Worm (Caenorhabditis elegans) whole organism, L3 larva: ENCODE results near the gene T26C12.2.

Experiments
- ceh-16 ChIP-seq: sonication (generic microtip); optimal IDR thresholded peaks from 2 replicates; lab custom pipeline; 2017; ENCODE audit warnings: missing biosample characterization, missing genetic modification characterization
- ceh-28 ChIP-seq: fragments of 150-350 bp; optimal IDR thresholded peaks from 2 replicates; lab custom pipeline; 2014; ENCODE audit warnings: missing biosample characterization, missing genetic modification reagents, missing genetic modification characterization
- ceh-82 ChIP-seq: fragments of 150-350 bp; optimal IDR thresholded peaks from 2 replicates; lab custom pipeline; 2014; ENCODE audit warnings: missing biosample characterization, missing genetic modification characterization
- ceh-9 ChIP-seq: sonication (generic microtip); optimal IDR thresholded peaks from 2 replicates; lab custom pipeline; 2018; ENCODE audit warnings: missing biosample characterization, missing genetic modification characterization
- daf-12 ChIP-seq: fragments of 150-350 bp; optimal IDR thresholded peaks from 2 replicates; lab custom pipeline; 2014; ENCODE audit warnings: missing biosample characterization, missing genetic modification reagents, missing genetic modification characterization
- egl-5 ChIP-seq: fragments of 150-350 bp; optimal IDR thresholded peaks from 2 replicates; lab custom pipeline; 2017; ENCODE audit warnings: missing biosample characterization, missing genetic modification reagents, missing genetic modification characterization, inconsistent platforms
- elt-1 ChIP-seq: fragments of 150-350 bp; optimal IDR thresholded peaks from 2 replicates; lab custom pipeline; 2014; ENCODE audit warnings: missing biosample characterization, missing genetic modification characterization
- elt-2 ChIP-seq: sonication (generic microtip); optimal IDR thresholded peaks from 2 replicates; lab custom pipeline; 2016; ENCODE audit warnings: missing genetic modification reagents, mild to moderate bottlenecking, missing genetic modification characterization, missing compliant biosample characterization
- elt-3 ChIP-seq, 3 experiments: fragments of 150-350 bp in 1 of 3; sonication (generic microtip) in 2 of 3; optimal IDR thresholded peaks; 2 replicates in 2 of 3; 4 replicates in 1 of 3; lab custom pipeline; 2014 to 2017; ENCODE audit warnings: missing biosample characterization in 3 of 3, missing genetic modification characterization in 3 of 3
- eor-1 ChIP-seq, 2 experiments: fragments of 150-350 bp; optimal IDR thresholded peaks; 2 replicates each; lab custom pipeline; 2014 to 2018; ENCODE audit warnings: missing biosample characterization in 2 of 2, missing genetic modification characterization in 2 of 2
- fkh-10 ChIP-seq: sonication (generic microtip); optimal IDR thresholded peaks from 2 replicates; lab custom pipeline; 2017; ENCODE audit warnings: missing biosample characterization, missing genetic modification reagents, missing genetic modification characterization
- fkh-2 ChIP-seq: fragments of 150-350 bp; optimal IDR thresholded peaks from 2 replicates; lab custom pipeline; 2014; ENCODE audit warnings: missing biosample characterization, missing genetic modification reagents, missing genetic modification characterization
- fos-1 ChIP-seq: fragments of 150-350 bp; optimal IDR thresholded peaks from 2 replicates; lab custom pipeline; 2014; ENCODE audit warnings: missing biosample characterization, missing genetic modification characterization
- hmg-11 ChIP-seq: sonication (generic microtip); optimal IDR thresholded peaks from 2 replicates; lab custom pipeline; 2016; ENCODE audit warnings: missing genetic modification characterization, missing compliant biosample characterization
- jun-1 ChIP-seq: fragments of 150-350 bp; optimal IDR thresholded peaks from 2 replicates; lab custom pipeline; 2014; ENCODE audit warnings: missing biosample characterization, missing genetic modification reagents, missing genetic modification characterization
- lin-15B ChIP-seq: fragments of 150-350 bp; optimal IDR thresholded peaks from 2 replicates; lab custom pipeline; 2014; ENCODE audit warnings: missing biosample characterization, missing genetic modification characterization
- lin-39 ChIP-seq: fragments of 150-350 bp; optimal IDR thresholded peaks from 2 replicates; lab custom pipeline; 2018; ENCODE audit warnings: missing biosample characterization, missing genetic modification reagents, missing genetic modification characterization
- mdl-1 ChIP-seq: fragments of 150-350 bp; optimal IDR thresholded peaks from 2 replicates; lab custom pipeline; 2014; ENCODE audit warnings: missing biosample characterization, missing genetic modification characterization
- nfya-1 ChIP-seq: sonication (generic microtip); optimal IDR thresholded peaks from 2 replicates; lab custom pipeline; 2017; ENCODE audit warnings: missing genetic modification characterization, mild to moderate bottlenecking, missing compliant biosample characterization, antibody characterized with exemption, moderate library complexity; ENCODE audit not compliant: insufficient read depth
- nhr-11 ChIP-seq: fragments of 150-350 bp; optimal IDR thresholded peaks from 2 replicates; lab custom pipeline; 2014; ENCODE audit warnings: missing biosample characterization, missing genetic modification characterization
- nhr-23 ChIP-seq: fragments of 150-350 bp; optimal IDR thresholded peaks from 2 replicates; lab custom pipeline; 2014; ENCODE audit warnings: missing biosample characterization, missing genetic modification reagents, missing genetic modification characterization
- nhr-237 ChIP-seq: fragments of 150-350 bp; optimal IDR thresholded peaks from 2 replicates; lab custom pipeline; 2014; ENCODE audit warnings: missing biosample characterization, missing genetic modification characterization
- nhr-25 ChIP-seq: sonication (generic microtip); optimal IDR thresholded peaks from 2 replicates; lab custom pipeline; 2017; ENCODE audit warnings: missing biosample characterization, missing genetic modification characterization
- nhr-43 ChIP-seq: sonication (generic microtip); optimal IDR thresholded peaks from 2 replicates; lab custom pipeline; 2016; ENCODE audit warnings: mild to moderate bottlenecking, missing genetic modification characterization, missing compliant biosample characterization; ENCODE audit not compliant: poor library complexity, severe bottlenecking
- nhr-67 ChIP-seq: fragments of 150-350 bp; optimal IDR thresholded peaks from 2 replicates; lab custom pipeline; 2014; ENCODE audit warnings: missing biosample characterization, missing genetic modification characterization
- nhr-76 ChIP-seq: fragments of 150-350 bp; sonication (generic microtip); optimal IDR thresholded peaks from 5 replicates; lab custom pipeline; 2014; ENCODE audit warnings: missing biosample characterization, missing genetic modification characterization
- nhr-77 ChIP-seq: fragments of 150-350 bp; optimal IDR thresholded peaks from 2 replicates; lab custom pipeline; 2014; ENCODE audit warnings: missing biosample characterization, missing genetic modification characterization
- pqm-1 ChIP-seq: fragments of 150-350 bp; optimal IDR thresholded peaks from 2 replicates; lab custom pipeline; 2017; ENCODE audit warnings: missing biosample characterization, missing genetic modification characterization, inconsistent platforms
- sea-2 ChIP-seq: fragments of 150-350 bp; sonication (generic microtip); optimal IDR thresholded peaks from 4 replicates; lab custom pipeline; 2014; ENCODE audit warnings: missing biosample characterization, missing genetic modification reagents, missing genetic modification characterization
- skn-1 ChIP-seq: fragments of 150-350 bp; optimal IDR thresholded peaks from 2 replicates; lab custom pipeline; 2014; ENCODE audit warnings: missing biosample characterization, missing genetic modification characterization
- snpc-4 ChIP-seq: fragments of 150-350 bp; optimal IDR thresholded peaks from 2 replicates; lab custom pipeline; 2014; ENCODE audit warnings: missing biosample characterization, missing genetic modification characterization
- tbx-2 ChIP-seq: sonication (generic microtip); optimal IDR thresholded peaks from 2 replicates; lab custom pipeline; 2016; ENCODE audit warnings: mild to moderate bottlenecking, missing genetic modification characterization, missing compliant biosample characterization
- unc-39 ChIP-seq: sonication (generic microtip); optimal IDR thresholded peaks from 4 replicates; lab custom pipeline; 2017; ENCODE audit warnings: missing biosample characterization, missing genetic modification characterization
- unc-62 ChIP-seq: fragments of 150-350 bp; sonication (generic microtip); optimal IDR thresholded peaks from 4 replicates; lab custom pipeline; 2014; ENCODE audit warnings: missing biosample characterization, missing genetic modification reagents, missing genetic modification characterization
- zag-1 ChIP-seq: fragments of 150-350 bp; optimal IDR thresholded peaks from 2 replicates; lab custom pipeline; 2014; ENCODE audit warnings: missing biosample characterization, missing genetic modification characterization
- ztf-4 ChIP-seq: fragments of 150-350 bp; optimal IDR thresholded peaks from 2 replicates; lab custom pipeline; 2014; ENCODE audit warnings: missing biosample characterization, missing genetic modification characterization

The T26C12.2 gene

ce11 chrIV:3271342-3271741 lies 5.8 kb upstream of the T26C12.2 start:
- TF ChIP-seq nhr-237 (no peak), daf-12 (tag; lab: Kevin White, UChicago) (no peak), lin-39 (no peak), eor-1 (tag; optimal IDR thresholded peaks at IDR 0.05; lab: Kevin White, UChicago) (no peak), egl-5 (no peak), nhr-43 (tag; lab: Kevin White, UChicago) (no peak)
- TF ChIP-seq, all 47 proteins: peak for 0

- no peak for TF ChIP-seq nhr-77 (tag; lab: Kevin White, UChicago)
- TF ChIP-seq tbx-2: no peak
- TF ChIP-seq unc-39 (tag; lab: Kevin White, UChicago): no peak
- TF ChIP-seq nhr-237: no peak
- TF ChIP-seq fkh-2 (tag; lab: Kevin White, UChicago): no peak
- TF ChIP-seq ceh-9: no peak
- no peak for TF ChIP-seq ztf-4
- no peak for TF ChIP-seq pqm-1 (tag; lab: Kevin White, UChicago)
- TF ChIP-seq mdl-1 (tag; lab: Kevin White, UChicago): no peak
- TF ChIP-seq fkh-10 (GFP tag; lab: Kevin White, UChicago): no peak
- no peak for TF ChIP-seq ceh-82
- TF ChIP-seq jun-1 (tag; lab: Kevin White, UChicago): no peak
- TF ChIP-seq ceh-16: no peak
- no peak for TF ChIP-seq nfya-1
- no peak for TF ChIP-seq nhr-23
- no peak for TF ChIP-seq lin-39
- TF ChIP-seq elt-3 (tag; optimal IDR thresholded peaks at IDR 0.05; lab: Kevin White, UChicago): no peak
- no peak for TF ChIP-seq nhr-76 (tag; lab: Kevin White, UChicago)
Observed at ce11 chrIV:3267581-3267980, 2.0 kb upstream of the T26C12.2 start, which contains the start of gene clec-173. Gene clec-173, minus strand, starts transcription at chrIV:3267681.

- TF ChIP-seq ceh-82 (no peak), tbx-2 (no peak), fkh-2 (tag; lab: Kevin White, UChicago) (no peak), nhr-43 (tag; lab: Kevin White, UChicago) (no peak), lin-15B (tag; lab: Kevin White, UChicago) (no peak), nhr-11 (tag; lab: Kevin White, UChicago) (no peak), skn-1 (no peak), elt-3 (tag; optimal IDR thresholded peaks at IDR 0.05; lab: Kevin White, UChicago) (no peak), hmg-11 (no peak), ztf-4 (no peak), sea-2 (no peak), fos-1 (tag; lab: Kevin White, UChicago) (no peak)
Observed at ce11 chrIV:3266841-3267240, 1.3 kb upstream of the T26C12.2 start.

DNA sequence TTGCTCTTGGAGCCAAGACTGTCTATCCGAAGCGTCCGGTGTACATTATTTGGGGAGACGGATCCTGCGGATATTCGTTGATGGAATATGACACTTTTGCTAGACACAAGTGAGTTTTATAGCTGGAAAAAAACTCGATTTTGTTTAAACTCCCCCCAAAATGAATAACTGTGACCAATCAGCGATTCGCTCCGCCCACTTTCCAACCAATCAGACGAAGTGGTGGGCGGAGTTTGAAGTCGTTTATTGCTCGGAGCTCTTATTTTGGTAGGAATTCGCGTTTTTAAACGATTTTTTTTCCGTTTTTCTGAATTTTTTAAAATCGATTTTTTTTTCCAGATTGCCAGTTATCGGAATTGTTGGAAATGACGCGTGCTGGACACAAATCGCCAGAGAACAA lies 3.8 kb downstream of the T26C12.2 start:
- no peak for TF ChIP-seq nhr-77 (tag; lab: Kevin White, UChicago)
- TF ChIP-seq nfya-1: peak; percentile 93
- TF ChIP-seq, all 47 proteins: peak for 1

DNA sequence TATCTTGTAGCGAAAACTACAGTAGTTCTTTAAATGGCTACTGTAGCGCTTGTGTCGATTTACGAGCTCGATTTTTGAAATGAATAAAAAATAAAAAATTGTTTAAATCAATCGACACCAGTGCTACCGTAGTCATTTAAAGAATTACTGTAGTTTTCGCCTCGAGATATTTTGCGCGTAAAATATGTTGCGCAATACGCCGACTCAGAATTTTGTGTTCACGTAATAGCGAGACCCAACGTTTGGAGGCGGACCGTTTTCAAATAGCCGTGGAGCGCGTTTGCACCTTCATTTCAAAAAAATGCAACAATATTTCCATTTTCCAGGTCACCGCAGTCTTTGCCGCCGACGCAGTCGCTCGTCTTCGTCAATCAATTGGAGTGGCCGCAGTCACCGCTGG lies 5.3 kb downstream of the T26C12.2 start:
- TF ChIP-seq skn-1 (no peak), nhr-67 (tag; lab: Kevin White, UChicago) (no peak), nhr-11 (tag; lab: Kevin White, UChicago) (no peak), nhr-76 (tag; lab: Kevin White, UChicago) (no peak), eor-1 (tag; optimal IDR thresholded peaks at IDR 0.05; lab: Kevin White, UChicago) (no peak), snpc-4 (tag; lab: Kevin White, UChicago) (no peak), mdl-1 (tag; lab: Kevin White, UChicago) (no peak), nhr-23 (no peak), elt-1 (tag; lab: Kevin White, UChicago) (no peak), elt-2 (tag; lab: Kevin White, UChicago) (no peak), unc-62 (no peak), lin-15B (tag; lab: Kevin White, UChicago) (no peak), nfya-1 (no peak), nhr-25 (tag; lab: Kevin White, UChicago) (no peak), tbx-2 (no peak), pqm-1 (tag; lab: Kevin White, UChicago) (no peak), ceh-28 (tag; lab: Kevin White, UChicago) (no peak), zag-1 (no peak)
